Fruit fly (Drosophila melanogaster): ENCODE data around the gene muc.

muc gene

dm6 chr2L:7433957-7434736 lies 7.5 kb downstream of the muc start (continued):
- TF ChIP-seq pros (GFP tag; optimal IDR thresholded peaks at IDR 0.05) (no peak), zen (tag; optimal IDR thresholded peaks at IDR 0.05) (no peak), CG14014 (GFP tag; IDR thresholded peaks at IDR 0.05) (peak; percentile 90), C15 (GFP tag; IDR thresholded peaks at IDR 0.05) (peak; percentile 75; the same call in 2 of the 3 replicates), CG10431 (GFP tag; optimal IDR thresholded peaks at IDR 0.05) (no peak), maf-S (GFP tag; optimal IDR thresholded peaks at IDR 0.05) (no peak), CG3281 (GFP tag; optimal IDR thresholded peaks at IDR 0.05) (peak; percentile 74), CG1832 (GFP tag; optimal IDR thresholded peaks at IDR 0.05) (no peak), CG9932 (GFP tag; IDR thresholded peaks at IDR 0.05) (peak; percentile 88), Gug (GFP tag; IDR thresholded peaks at IDR 0.05) (peak; percentile 38; the same call in 3 of the 4 replicates), her (GFP tag; optimal IDR thresholded peaks at IDR 0.05) (no peak), CG3726 (GFP tag; IDR thresholded peaks at IDR 0.05) (peak; percentile 51; the same call in 1 of the 3 replicates), CG11085 (GFP tag; IDR thresholded peaks at IDR 0.05) (peak; percentile 63), HLH54F (GFP tag; optimal IDR thresholded peaks at IDR 0.05) (peak; percentile 62), tll (GFP tag; optimal IDR thresholded peaks at IDR 0.05) (no peak), bbx (GFP tag; IDR thresholded peaks at IDR 0.05; ENCODE audit: partially characterized antibody) (no peak), CG16813 (GFP tag; IDR thresholded peaks at IDR 0.05; ENCODE audit: partially characterized antibody) (no peak), Meics (GFP tag; optimal IDR thresholded peaks at IDR 0.05) (peak; percentile 80), onecut (GFP tag; IDR thresholded peaks at IDR 0.05) (peak; percentile 65), shn (GFP tag; optimal IDR thresholded peaks at IDR 0.05) (no peak), Nf-YC (tag; optimal IDR thresholded peaks at IDR 0.05) (no peak), CG9797 (GFP tag; optimal IDR thresholded peaks at IDR 0.05) (no peak), Med (GFP tag) (peak; percentile 91), scrt (GFP tag; optimal IDR thresholded peaks at IDR 0.05) (peak; percentile 59), ab (GFP tag; optimal IDR thresholded peaks at IDR 0.05) (no peak), CkIIα-i1 (GFP tag; IDR thresholded peaks at IDR 0.05) (no peak), CG2712 (tag; optimal IDR thresholded peaks at IDR 0.05) (peak; percentile 31), CG2889 (GFP tag; IDR thresholded peaks at IDR 0.05) (peak; percentile 73; the same call in 2 of the 3 replicates), CG7987 (GFP tag; optimal IDR thresholded peaks at IDR 0.05) (no peak), dm (GFP tag; optimal IDR thresholded peaks at IDR 0.05) (no peak), CrebB (tag; optimal IDR thresholded peaks at IDR 0.05) (peak; percentile 63), CG3995 (GFP tag; optimal IDR thresholded peaks at IDR 0.05) (no peak), CG32767 (GFP tag; IDR thresholded peaks at IDR 0.05) (peak; percentile 51; the same call in 1 of the 2 replicates), twi (tag; optimal IDR thresholded peaks at IDR 0.05) (peak; percentile 6), odd (GFP tag; optimal IDR thresholded peaks at IDR 0.05) (peak; percentile 41), fru (optimal IDR thresholded peaks at IDR 0.05) (no peak), Eip74EF (GFP tag; optimal IDR thresholded peaks at IDR 0.05) (peak in 1 of 2 experiments; percentile 61), Kr (GFP tag; optimal IDR thresholded peaks at IDR 0.05) (no peak), CG14667 (GFP tag; IDR thresholded peaks at IDR 0.05) (peak; percentile 33; the same call in 1 of the 2 replicates), gem (tag; optimal IDR thresholded peaks at IDR 0.05) (peak; percentile 89), dysf (GFP tag; IDR thresholded peaks at IDR 0.05) (peak; percentile 90), zfh1 (GFP tag; IDR thresholded peaks at IDR 0.05) (peak; percentile 74; the same call in 2 of the 3 replicates), Chrac-16 (GFP tag; optimal IDR thresholded peaks at IDR 0.05) (peak; percentile 22), CG6854 (GFP tag; optimal IDR thresholded peaks at IDR 0.05) (peak; percentile 75), CG6254 (GFP tag; optimal IDR thresholded peaks at IDR 0.05) (no peak), CG17802 (tag; optimal IDR thresholded peaks at IDR 0.05) (no peak), CG2202 (tag; optimal IDR thresholded peaks at IDR 0.05) (no peak), schlank (tag; optimal IDR thresholded peaks at IDR 0.05) (peak; percentile 83), CG15269 (tag; optimal IDR thresholded peaks at IDR 0.05) (peak; percentile 90)

All from whole organism, embryonic.